Fruit fly (Drosophila melanogaster) whole organism, embryonic: ENCODE data around the gene dsf.

Experiments
- B-H1 ChIP-seq: fragments of 200-800 bp; sonication (Bioruptor generic); IDR thresholded peaks from 3 replicates; pipeline ENCODE4 v1.3.6; 2022; ENCODE audit warnings: missing biosample characterization, missing genetic modification characterization
- Bgb ChIP-seq: fragments of 200-800 bp; sonication (Bioruptor generic); IDR thresholded peaks from 2 replicates; pipeline ENCODE4 v1.3.6; 2022; ENCODE audit warnings: missing biosample characterization, missing genetic modification characterization; ENCODE audit not compliant: partially characterized antibody
- Bteb2 ChIP-seq: fragments of 200-800 bp; sonication (Bioruptor generic); optimal IDR thresholded peaks from 2 replicates; lab custom pipeline; 2016; ENCODE audit warnings: missing biosample characterization, missing genetic modification characterization
- CG10366 ChIP-seq: fragments of 200-800 bp; sonication (Bioruptor generic); IDR thresholded peaks from 2 replicates; pipeline ENCODE4 v1.3.6; 2022; ENCODE audit warnings: missing biosample characterization, missing genetic modification characterization
- CG10979 ChIP-seq: fragments of 200-800 bp; sonication (Bioruptor generic); optimal IDR thresholded peaks from 2 replicates; lab custom pipeline; 2018; ENCODE audit warnings: missing biosample characterization, mild to moderate bottlenecking, missing genetic modification characterization, moderate library complexity
- CG11247 ChIP-seq: fragments of 200-800 bp; sonication (Bioruptor generic); IDR thresholded peaks from 2 replicates; pipeline ENCODE4 v1.3.6; 2022; ENCODE audit warnings: missing biosample characterization, missing genetic modification characterization
- CG11398 ChIP-seq: fragments of 200-800 bp; sonication (Bioruptor generic); optimal IDR thresholded peaks from 2 replicates; lab custom pipeline; 2016; ENCODE audit warnings: missing biosample characterization, missing genetic modification characterization
- CG12942 ChIP-seq: fragments of 200-800 bp; sonication (Bioruptor generic); optimal IDR thresholded peaks from 3 replicates; lab custom pipeline; 2016; ENCODE audit warnings: missing biosample characterization, missing genetic modification characterization
- CG13296 ChIP-seq: fragments of 200-800 bp; sonication (Bioruptor generic); optimal IDR thresholded peaks from 3 replicates; lab custom pipeline; 2018; ENCODE audit warnings: missing biosample characterization, mild to moderate bottlenecking, missing genetic modification characterization
- CG17186 ChIP-seq: fragments of 200-800 bp; sonication (Bioruptor generic); optimal IDR thresholded peaks from 3 replicates; lab custom pipeline; 2017; ENCODE audit warnings: missing biosample characterization, missing genetic modification reagents, missing genetic modification characterization
- CG31388 ChIP-seq: fragments of 200-800 bp; sonication (Bioruptor generic); optimal IDR thresholded peaks from 2 replicates; lab custom pipeline; 2016; ENCODE audit warnings: missing biosample characterization, missing genetic modification characterization
- CG31441 ChIP-seq: fragments of 200-800 bp; sonication (Bioruptor generic); IDR thresholded peaks from 2 replicates; pipeline ENCODE4 v1.3.6; 2022; ENCODE audit warnings: missing biosample characterization, missing genetic modification characterization
- CG32532 ChIP-seq: fragments of 200-800 bp; sonication (Bioruptor generic); IDR thresholded peaks from 2 replicates; pipeline ENCODE4 v1.3.6; 2022; ENCODE audit warnings: missing biosample characterization, missing genetic modification characterization
- CG32767 ChIP-seq: fragments of 200-800 bp; sonication (Bioruptor generic); IDR thresholded peaks from 2 replicates; pipeline ENCODE4 v1.3.6; 2022; ENCODE audit warnings: missing biosample characterization, missing genetic modification characterization
- CG3281 ChIP-seq: fragments of 200-800 bp; sonication (Bioruptor generic); optimal IDR thresholded peaks from 3 replicates; lab custom pipeline; 2017; ENCODE audit warnings: missing biosample characterization, mild to moderate bottlenecking, missing genetic modification characterization
- CG34224 ChIP-seq: fragments of 200-800 bp; sonication (Bioruptor generic); IDR thresholded peaks from 3 replicates; pipeline ENCODE4 v1.3.6; 2022; ENCODE audit warnings: missing biosample characterization, missing genetic modification characterization; ENCODE audit not compliant: partially characterized antibody
- CG3847 ChIP-seq: fragments of 200-800 bp; sonication (Bioruptor generic); IDR thresholded peaks from 2 replicates; pipeline ENCODE4 v1.3.6; 2022; ENCODE audit warnings: missing biosample characterization, missing genetic modification characterization
- CG4404 ChIP-seq: fragments of 200-800 bp; sonication (Bioruptor generic); IDR thresholded peaks from 2 replicates; pipeline ENCODE4 v1.3.6; 2022; ENCODE audit warnings: missing biosample characterization, missing genetic modification characterization
- CG5180 ChIP-seq: fragments of 200-800 bp; sonication (Bioruptor generic); optimal IDR thresholded peaks from 3 replicates; lab custom pipeline; 2017; ENCODE audit warnings: missing biosample characterization, missing genetic modification characterization, mild to moderate bottlenecking, moderate library complexity, missing genetic modification reagents
- CG6791 ChIP-seq: fragments of 200-800 bp; sonication (Bioruptor generic); IDR thresholded peaks from 3 replicates; pipeline ENCODE4 v1.3.6; 2022; ENCODE audit warnings: missing biosample characterization, missing genetic modification characterization; ENCODE audit not compliant: partially characterized antibody
- CG7745 ChIP-seq: fragments of 200-800 bp; sonication (Bioruptor generic); optimal IDR thresholded peaks from 2 replicates; lab custom pipeline; 2018; ENCODE audit warnings: missing biosample characterization, mild to moderate bottlenecking, missing genetic modification characterization, moderate library complexity
- CG7963 ChIP-seq: fragments of 200-800 bp; sonication (Bioruptor generic); IDR thresholded peaks from 3 replicates; pipeline ENCODE4 v1.3.6; 2022; ENCODE audit warnings: missing biosample characterization, missing genetic modification characterization; ENCODE audit not compliant: partially characterized antibody
- CG9797 ChIP-seq: fragments of 200-800 bp; sonication (Bioruptor generic); optimal IDR thresholded peaks from 3 replicates; lab custom pipeline; 2018; ENCODE audit warnings: missing biosample characterization, mild to moderate bottlenecking, missing genetic modification characterization
- Ets97D ChIP-seq: fragments of 200-800 bp; sonication (Bioruptor generic); optimal IDR thresholded peaks from 3 replicates; lab custom pipeline; 2016; ENCODE audit warnings: missing biosample characterization, missing genetic modification characterization
- MBD-R2 ChIP-seq: fragments of 200-800 bp; sonication (Bioruptor generic); IDR thresholded peaks from 2 replicates; pipeline ENCODE4 v1.3.6; 2022; ENCODE audit warnings: missing biosample characterization, missing genetic modification characterization
- Meics ChIP-seq: fragments of 200-800 bp; sonication (Bioruptor generic); optimal IDR thresholded peaks from 2 replicates; lab custom pipeline; 2017; ENCODE audit warnings: missing biosample characterization, mild to moderate bottlenecking, missing genetic modification characterization
- PHDP ChIP-seq: fragments of 200-800 bp; sonication (Bioruptor generic); optimal IDR thresholded peaks from 3 replicates; lab custom pipeline; 2018; ENCODE audit warnings: missing biosample characterization, mild to moderate bottlenecking, missing genetic modification characterization, moderate library complexity
- Ravus ChIP-seq: fragments of 200-800 bp; sonication (Bioruptor generic); IDR thresholded peaks from 2 replicates; pipeline ENCODE4 v1.3.6; 2022; ENCODE audit warnings: missing biosample characterization, missing genetic modification characterization
- Rfx ChIP-seq: fragments of 200-800 bp; sonication (Bioruptor generic); IDR thresholded peaks from 2 replicates; pipeline ENCODE4 v1.3.6; 2022; ENCODE audit warnings: missing biosample characterization, missing genetic modification characterization
- Sry-δ ChIP-seq: fragments of 200-800 bp; sonication (Bioruptor generic); optimal IDR thresholded peaks from 2 replicates; lab custom pipeline; 2016; ENCODE audit warnings: missing biosample characterization, missing genetic modification characterization
- Ssrp ChIP-seq: fragments of 200-800 bp; sonication (Bioruptor generic); optimal IDR thresholded peaks from 2 replicates; lab custom pipeline; 2018; ENCODE audit warnings: missing biosample characterization, mild to moderate bottlenecking, missing genetic modification characterization, moderate library complexity
- cad ChIP-seq: fragments of >200 bp; optimal IDR thresholded peaks from 2 replicates; lab custom pipeline; 2017; ENCODE audit warnings: missing biosample characterization, missing genetic modification characterization
- da ChIP-seq: fragments of 200-800 bp; sonication (Bioruptor generic); optimal IDR thresholded peaks from 2 replicates; lab custom pipeline; 2016; ENCODE audit warnings: missing biosample characterization, missing genetic modification characterization
- dimm ChIP-seq: fragments of 200-800 bp; sonication (Bioruptor generic); IDR thresholded peaks from 2 replicates; pipeline ENCODE4 v1.3.6; 2022; ENCODE audit warnings: missing biosample characterization, missing genetic modification characterization
- esg ChIP-seq: fragments of 200-800 bp; sonication (Bioruptor generic); conservative IDR thresholded peaks from 2 replicates; pipeline ENCODE4 v1.3.6; 2022; ENCODE audit warnings: missing biosample characterization, missing genetic modification characterization
- gcm2 ChIP-seq: fragments of 200-800 bp; sonication (Bioruptor generic); optimal IDR thresholded peaks from 2 replicates; lab custom pipeline; 2016; ENCODE audit warnings: missing biosample characterization, missing genetic modification characterization
- grau ChIP-seq: fragments of 200-800 bp; optimal IDR thresholded peaks from 3 replicates; lab custom pipeline; 2019; ENCODE audit warnings: missing biosample characterization, mild to moderate bottlenecking, missing genetic modification characterization, moderate library complexity
- lola ChIP-seq, 3 experiments: fragments of >200 bp in 2 of 3; fragments of 200-800 bp in 1 of 3; sonication (Bioruptor generic) in 1 of 3; optimal IDR thresholded peaks; 2 replicates each; lab custom pipeline; 2017 to 2019; ENCODE audit warnings: missing biosample characterization in 3 of 3, missing genetic modification characterization in 3 of 3, mild to moderate bottlenecking in 1 of 3, moderate library complexity in 1 of 3
- nau ChIP-seq: fragments of 200-800 bp; sonication (Bioruptor generic); optimal IDR thresholded peaks from 3 replicates; lab custom pipeline; 2017; ENCODE audit warnings: missing biosample characterization, mild to moderate bottlenecking, missing genetic modification characterization, missing genetic modification reagents
- pb ChIP-seq: fragments of 200-800 bp; sonication (Bioruptor generic); optimal IDR thresholded peaks from 3 replicates; lab custom pipeline; 2016; ENCODE audit warnings: missing biosample characterization, missing genetic modification characterization
- pum ChIP-seq: fragments of 200-800 bp; sonication (Bioruptor generic); optimal IDR thresholded peaks from 2 replicates; lab custom pipeline; 2016; ENCODE audit warnings: missing biosample characterization, missing genetic modification characterization
- ranshi ChIP-seq: fragments of 200-800 bp; sonication (Bioruptor generic); IDR thresholded peaks from 2 replicates; pipeline ENCODE4 v1.3.6; 2022; ENCODE audit warnings: missing biosample characterization, missing genetic modification characterization
- sc ChIP-seq, 3 experiments: fragments of >200 bp in 2 of 3; fragments of 200-800 bp in 1 of 3; sonication (Bioruptor generic) in 1 of 3; optimal IDR thresholded peaks; 2 replicates in 2 of 3; 3 replicates in 1 of 3; lab custom pipeline; 2017; ENCODE audit warnings: mild to moderate bottlenecking in 1 of 3, missing biosample characterization in 1 of 3, missing genetic modification characterization in 1 of 3, missing genetic modification reagents in 1 of 3
- sens-2 ChIP-seq: fragments of 200-800 bp; sonication (Bioruptor generic); IDR thresholded peaks from 2 replicates; pipeline ENCODE4 v1.3.6; 2022; ENCODE audit warnings: missing biosample characterization, missing genetic modification characterization
- ssp ChIP-seq: fragments of 200-800 bp; sonication (Bioruptor generic); IDR thresholded peaks from 2 replicates; pipeline ENCODE4 v1.3.6; 2022; ENCODE audit warnings: missing biosample characterization, missing genetic modification characterization
- tx ChIP-seq: fragments of 200-800 bp; sonication (Bioruptor generic); optimal IDR thresholded peaks from 2 replicates; lab custom pipeline; 2016; ENCODE audit warnings: missing biosample characterization, missing genetic modification characterization
- z ChIP-seq: fragments of 200-800 bp; sonication (Bioruptor generic); IDR thresholded peaks from 3 replicates; pipeline ENCODE4 v1.3.6; 2022; ENCODE audit warnings: missing biosample characterization, missing genetic modification characterization
- zen2 ChIP-seq: fragments of 200-800 bp; sonication (Bioruptor generic); IDR thresholded peaks from 3 replicates; pipeline ENCODE4 v1.3.6; 2022; ENCODE audit warnings: missing biosample characterization, missing genetic modification characterization; ENCODE audit not compliant: partially characterized antibody
- zfh1 ChIP-seq: fragments of 200-800 bp; sonication (Bioruptor generic); IDR thresholded peaks from 3 replicates; pipeline ENCODE4 v1.3.6; 2022; ENCODE audit warnings: missing biosample characterization, missing genetic modification characterization

dsf gene

DNA sequence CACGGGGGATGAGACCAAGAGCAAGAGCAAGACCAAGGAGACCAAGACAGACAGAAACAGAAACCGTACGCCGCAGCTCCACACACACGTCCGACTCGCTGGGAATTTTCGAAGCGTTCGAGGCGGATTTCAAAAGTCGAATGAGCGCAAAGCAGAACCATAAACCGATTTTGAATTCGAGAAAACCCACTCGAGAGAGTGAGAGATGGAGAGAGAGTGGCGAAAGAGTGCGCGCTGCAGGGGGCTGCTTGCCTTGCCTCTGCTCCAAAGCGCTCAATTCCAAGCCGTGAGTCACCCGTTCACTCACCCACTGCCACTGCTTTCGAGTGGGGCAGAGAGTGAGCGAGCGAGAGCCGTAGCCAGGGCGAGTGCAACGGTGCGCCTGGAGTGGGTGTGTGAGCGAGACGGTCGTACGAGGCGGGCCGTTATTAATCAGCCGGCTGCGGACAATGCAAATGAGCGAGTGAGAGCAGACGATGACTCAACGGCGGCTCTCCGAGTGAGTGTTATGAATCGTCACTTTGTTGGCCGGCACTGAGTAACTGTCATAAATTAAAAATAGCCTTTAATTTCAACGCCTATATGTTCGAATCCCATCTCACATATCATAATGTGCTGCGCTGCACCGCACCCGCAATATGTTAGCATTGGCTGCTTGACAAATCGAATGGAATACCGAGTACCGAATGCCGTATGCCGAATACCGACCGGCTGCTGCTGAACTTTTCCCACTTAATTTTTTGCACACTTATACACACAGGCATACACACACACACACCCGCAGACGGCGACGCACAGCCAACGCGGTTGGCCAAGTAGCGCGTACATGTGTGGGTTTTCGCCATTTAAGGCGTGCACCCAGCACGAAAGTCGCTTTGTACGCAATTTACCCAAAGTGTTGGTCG lies 54.5 kb downstream of the dsf start (continued):
- TF ChIP-seq Ssrp (tag; lab: Kevin White, UChicago) (no peak), CG12942 (GFP tag; lab: Kevin White, UChicago) (no peak), Bgb (GFP tag; lab: Robert Waterston, UW) (no peak), ranshi (GFP tag; lab: Robert Waterston, UW) (no peak), CG10366 (GFP tag; lab: Robert Waterston, UW) (no peak), pb (GFP tag; lab: Kevin White, UChicago) (no peak), Ravus (GFP tag; lab: Robert Waterston, UW) (no peak), CG3281 (GFP tag; lab: Kevin White, UChicago) (peak; percentile 34), sens-2 (no peak), CG7745 (tag; lab: Kevin White, UChicago) (peak; percentile 100), CG11398 (GFP tag; lab: Kevin White, UChicago) (peak; percentile 53), CG32767 (GFP tag; lab: Robert Waterston, UW) (no peak), CG4404 (GFP tag; lab: Robert Waterston, UW) (no peak), Meics (GFP tag; lab: Kevin White, UChicago) (peak; percentile 23), CG6791 (no peak), CG13296 (GFP tag; lab: Kevin White, UChicago) (peak; percentile 53), CG11247 (no peak), CG17186 (GFP tag; lab: Kevin White, UChicago) (no peak), da (GFP tag; lab: Kevin White, UChicago) (no peak), CG31441 (no peak), grau (peak; percentile 33), Rfx (no peak), CG32532 (GFP tag; lab: Robert Waterston, UW) (no peak), MBD-R2 (GFP tag; lab: Robert Waterston, UW) (no peak), cad (GFP tag; lab: Kevin White, UChicago) (peak; percentile 68), z (GFP tag; lab: Robert Waterston, UW) (no peak), lola (GFP tag; optimal IDR thresholded peaks at IDR 0.05; lab: Kevin White, UChicago) (no peak), pum (GFP tag; lab: Kevin White, UChicago) (no peak), tx (GFP tag; lab: Kevin White, UChicago) (no peak), PHDP (tag; lab: Kevin White, UChicago) (peak; percentile 22), Ets97D (GFP tag; lab: Kevin White, UChicago) (no peak), dimm (GFP tag; lab: Robert Waterston, UW) (no peak), CG3847 (GFP tag; lab: Robert Waterston, UW) (no peak), Sry-δ (GFP tag; lab: Kevin White, UChicago) (no peak), CG31388 (GFP tag; lab: Kevin White, UChicago) (no peak), ssp (GFP tag; lab: Robert Waterston, UW) (no peak), sc (optimal IDR thresholded peaks at IDR 0.05; lab: Kevin White, UChicago) (no peak), sc (GFP tag; optimal IDR thresholded peaks at IDR 0.05; lab: Kevin White, UChicago) (no peak), Bteb2 (GFP tag; lab: Kevin White, UChicago) (no peak), esg (GFP tag; lab: Robert Waterston, UW) (no peak), gcm2 (GFP tag; lab: Kevin White, UChicago) (no peak), CG7963 (GFP tag; lab: Robert Waterston, UW) (no peak), CG34224 (no peak), B-H1 (GFP tag; lab: Robert Waterston, UW) (no peak), CG9797 (GFP tag; lab: Kevin White, UChicago) (no peak), CG10979 (tag; lab: Kevin White, UChicago) (no peak), zfh1 (no peak), nau (GFP tag; lab: Kevin White, UChicago) (no peak), CG5180 (GFP tag; lab: Kevin White, UChicago) (peak; percentile 13), zen2 (no peak)
